Fruit fly (Drosophila melanogaster) whole organism, embryonic: ENCODE data around the gene Stim.

Source experiments
- Abd-B ChIP-seq: fragments of 200-800 bp; sonication (Bioruptor generic); optimal IDR thresholded peaks from 2 replicates; lab custom pipeline; 2018; ENCODE audit warnings: missing biosample characterization, mild to moderate bottlenecking, missing genetic modification characterization, moderate library complexity
- BEAF-32 ChIP-seq: fragments of 200-800 bp; sonication (Bioruptor generic); optimal IDR thresholded peaks from 3 replicates; lab custom pipeline; 2017; ENCODE audit warnings: missing biosample characterization, missing genetic modification characterization, mild to moderate bottlenecking, moderate library complexity, missing genetic modification reagents
- CG11085 ChIP-seq: fragments of 200-800 bp; sonication (Bioruptor generic); IDR thresholded peaks from 2 replicates; pipeline ENCODE4 v1.3.6; 2022; ENCODE audit warnings: missing biosample characterization, missing genetic modification characterization
- CG11560 ChIP-seq: fragments of 200-800 bp; sonication (Bioruptor generic); IDR thresholded peaks from 3 replicates; pipeline ENCODE4 v1.3.6; 2022; ENCODE audit warnings: missing biosample characterization, missing genetic modification characterization
- CG12391 ChIP-seq: fragments of 200-800 bp; sonication (Bioruptor generic); optimal IDR thresholded peaks from 3 replicates; lab custom pipeline; 2018; ENCODE audit warnings: missing biosample characterization, mild to moderate bottlenecking, missing genetic modification characterization, moderate library complexity
- CG14014 ChIP-seq: fragments of 200-800 bp; sonication (Bioruptor generic); IDR thresholded peaks from 2 replicates; pipeline ENCODE4 v1.3.6; 2022; ENCODE audit warnings: missing biosample characterization, missing genetic modification characterization
- CG14050 ChIP-seq: fragments of 200-800 bp; sonication (Bioruptor generic); IDR thresholded peaks from 3 replicates; pipeline ENCODE4 v1.3.6; 2022; ENCODE audit warnings: missing biosample characterization, missing genetic modification characterization
- CG14710 ChIP-seq: fragments of 200-800 bp; sonication (Bioruptor generic); optimal IDR thresholded peaks from 3 replicates; lab custom pipeline; 2019; ENCODE audit warnings: missing biosample characterization, mild to moderate bottlenecking, missing genetic modification characterization, moderate library complexity
- CG14860 ChIP-seq: fragments of 200-800 bp; sonication (Bioruptor generic); IDR thresholded peaks from 3 replicates; pipeline ENCODE4 v1.3.6; 2022; ENCODE audit warnings: missing biosample characterization, missing genetic modification characterization; ENCODE audit not compliant: partially characterized antibody
- CG15696 ChIP-seq: fragments of 200-800 bp; sonication (Bioruptor generic); optimal IDR thresholded peaks from 2 replicates; lab custom pipeline; 2019; ENCODE audit warnings: missing biosample characterization, mild to moderate bottlenecking, missing genetic modification characterization, moderate library complexity
- CG17385 ChIP-seq: fragments of 200-800 bp; sonication (Bioruptor generic); optimal IDR thresholded peaks from 3 replicates; lab custom pipeline; 2018; ENCODE audit warnings: missing biosample characterization, mild to moderate bottlenecking, missing genetic modification characterization
- CG18764 ChIP-seq: fragments of 200-800 bp; sonication (Bioruptor generic); optimal IDR thresholded peaks from 3 replicates; lab custom pipeline; 2016; ENCODE audit warnings: missing biosample characterization, missing genetic modification characterization
- CG2120 ChIP-seq: fragments of 200-800 bp; sonication (Bioruptor generic); optimal IDR thresholded peaks from 3 replicates; lab custom pipeline; 2016; ENCODE audit warnings: missing biosample characterization, missing genetic modification characterization
- CG2202 ChIP-seq: fragments of 200-800 bp; sonication (Bioruptor generic); optimal IDR thresholded peaks from 2 replicates; lab custom pipeline; 2018; ENCODE audit warnings: missing biosample characterization, mild to moderate bottlenecking, missing genetic modification characterization
- CG30403 ChIP-seq: fragments of 200-800 bp; sonication (Bioruptor generic); optimal IDR thresholded peaks from 3 replicates; lab custom pipeline; 2016; ENCODE audit warnings: missing biosample characterization, missing genetic modification characterization
- CG4730 ChIP-seq: fragments of 200-800 bp; sonication (Bioruptor generic); IDR thresholded peaks from 2 replicates; pipeline ENCODE4 v1.3.6; 2022; ENCODE audit warnings: missing biosample characterization, missing genetic modification characterization
- CG5245 ChIP-seq: fragments of 200-800 bp; sonication (Bioruptor generic); optimal IDR thresholded peaks from 3 replicates; lab custom pipeline; 2016; ENCODE audit warnings: missing biosample characterization, missing genetic modification characterization
- CG7963 ChIP-seq: fragments of 200-800 bp; sonication (Bioruptor generic); IDR thresholded peaks from 3 replicates; pipeline ENCODE4 v1.3.6; 2022; ENCODE audit warnings: missing biosample characterization, missing genetic modification characterization; ENCODE audit not compliant: partially characterized antibody
- CG8944 ChIP-seq: fragments of 200-800 bp; sonication (Bioruptor generic); optimal IDR thresholded peaks from 3 replicates; lab custom pipeline; 2016; ENCODE audit warnings: missing biosample characterization, missing genetic modification characterization
- Dbx ChIP-seq: fragments of 200-800 bp; sonication (Bioruptor generic); IDR thresholded peaks from 3 replicates; pipeline ENCODE4 v1.3.6; 2022; ENCODE audit warnings: missing biosample characterization, missing genetic modification characterization
- Dll ChIP-seq: fragments of 200-800 bp; sonication (Bioruptor generic); IDR thresholded peaks from 4 replicates; pipeline ENCODE4 v1.3.6; 2022; ENCODE audit warnings: missing biosample characterization, missing genetic modification characterization; ENCODE audit not compliant: partially characterized antibody
- Elba2 ChIP-seq: fragments of 200-800 bp; sonication (Bioruptor generic); optimal IDR thresholded peaks from 3 replicates; lab custom pipeline; 2016; ENCODE audit warnings: missing biosample characterization, missing genetic modification characterization
- H2.0 ChIP-seq: fragments of 200-800 bp; sonication (Bioruptor generic); IDR thresholded peaks from 2 replicates; pipeline ENCODE4 v1.3.6; 2022; ENCODE audit warnings: missing biosample characterization, missing genetic modification characterization
- Med ChIP-seq: fragments of 200-800 bp; sonication (Bioruptor generic); peaks from one replicate; lab custom pipeline; 2016; ENCODE audit warnings: missing biosample characterization, missing genetic modification characterization, mild to moderate bottlenecking, inconsistent platforms, moderate library complexity
- Nf-YA ChIP-seq: fragments of 200-800 bp; sonication (Bioruptor generic); IDR thresholded peaks from 2 replicates; pipeline ENCODE4 v1.3.6; 2022; ENCODE audit warnings: missing biosample characterization, missing genetic modification characterization
- Pdp1 ChIP-seq, 2 experiments: fragments of 200-800 bp; sonication (Bioruptor generic); optimal IDR thresholded peaks; 3 replicates each; lab custom pipeline; 2016; ENCODE audit warnings: missing biosample characterization in 2 of 2, missing genetic modification characterization in 2 of 2, mild to moderate bottlenecking in 1 of 2, moderate library complexity in 1 of 2
- Sox102F ChIP-seq: fragments of 200-800 bp; sonication (Bioruptor generic); optimal IDR thresholded peaks from 2 replicates; lab custom pipeline; 2018; ENCODE audit warnings: missing biosample characterization, mild to moderate bottlenecking, missing genetic modification characterization, moderate library complexity
- Sry-δ ChIP-seq: fragments of 200-800 bp; sonication (Bioruptor generic); optimal IDR thresholded peaks from 2 replicates; lab custom pipeline; 2016; ENCODE audit warnings: missing biosample characterization, missing genetic modification characterization
- Xrp1 ChIP-seq: fragments of 200-800 bp; sonication (Bioruptor generic); IDR thresholded peaks from 2 replicates; pipeline ENCODE4 v1.3.6; 2022; ENCODE audit warnings: missing biosample characterization, missing genetic modification characterization
- dm ChIP-seq: fragments of 200-800 bp; sonication (Bioruptor generic); optimal IDR thresholded peaks from 3 replicates; lab custom pipeline; 2016; ENCODE audit warnings: missing biosample characterization, missing genetic modification characterization
- dysf ChIP-seq: fragments of 200-800 bp; sonication (Bioruptor generic); IDR thresholded peaks from 3 replicates; pipeline ENCODE4 v1.3.6; 2022; ENCODE audit warnings: missing biosample characterization, missing genetic modification characterization
- grau ChIP-seq: fragments of 200-800 bp; optimal IDR thresholded peaks from 3 replicates; lab custom pipeline; 2019; ENCODE audit warnings: missing biosample characterization, mild to moderate bottlenecking, missing genetic modification characterization, moderate library complexity
- ken ChIP-seq: fragments of 200-800 bp; sonication (Bioruptor generic); IDR thresholded peaks from 3 replicates; pipeline ENCODE4 v1.3.6; 2022; ENCODE audit warnings: missing biosample characterization, missing genetic modification characterization
- mam ChIP-seq: fragments of 200-800 bp; sonication (Bioruptor generic); optimal IDR thresholded peaks from 3 replicates; lab custom pipeline; 2016; ENCODE audit warnings: missing biosample characterization, missing genetic modification characterization
- mld ChIP-seq: fragments of 200-800 bp; sonication (Bioruptor generic); IDR thresholded peaks from 3 replicates; pipeline ENCODE4 v1.3.6; 2022; ENCODE audit warnings: missing biosample characterization, missing genetic modification characterization; ENCODE audit not compliant: partially characterized antibody
- oc ChIP-seq: fragments of 200-800 bp; sonication (Bioruptor generic); optimal IDR thresholded peaks from 2 replicates; lab custom pipeline; 2018; ENCODE audit warnings: missing biosample characterization, mild to moderate bottlenecking, missing genetic modification characterization, moderate library complexity
- pzg ChIP-seq: fragments of 200-800 bp; sonication (Bioruptor generic); optimal IDR thresholded peaks from 3 replicates; lab custom pipeline; 2018; ENCODE audit warnings: missing biosample characterization, mild to moderate bottlenecking, missing genetic modification characterization, moderate library complexity
- ranshi ChIP-seq: fragments of 200-800 bp; sonication (Bioruptor generic); IDR thresholded peaks from 2 replicates; pipeline ENCODE4 v1.3.6; 2022; ENCODE audit warnings: missing biosample characterization, missing genetic modification characterization
- shn ChIP-seq: fragments of 200-800 bp; sonication (Bioruptor generic); optimal IDR thresholded peaks from 3 replicates; lab custom pipeline; 2016; ENCODE audit warnings: missing biosample characterization, missing genetic modification characterization
- stc ChIP-seq: fragments of 200-800 bp; sonication (Bioruptor generic); IDR thresholded peaks from 2 replicates; pipeline ENCODE4 v1.3.6; 2022; ENCODE audit warnings: missing biosample characterization, missing genetic modification characterization
- tgo ChIP-seq: fragments of 200-800 bp; sonication (Bioruptor generic); IDR thresholded peaks from 3 replicates; pipeline ENCODE4 v1.3.6; 2022; ENCODE audit warnings: missing biosample characterization, missing genetic modification characterization
- tin ChIP-seq: fragments of 200-800 bp; sonication (Bioruptor generic); optimal IDR thresholded peaks from 3 replicates; lab custom pipeline; 2016; ENCODE audit warnings: missing biosample characterization, missing genetic modification characterization
- tna ChIP-seq: fragments of 200-800 bp; sonication (Bioruptor generic); IDR thresholded peaks from 2 replicates; pipeline ENCODE4 v1.3.6; 2022; ENCODE audit warnings: missing biosample characterization, missing genetic modification characterization; ENCODE audit not compliant: partially characterized antibody
- tup ChIP-seq: fragments of 200-800 bp; sonication (Bioruptor generic); optimal IDR thresholded peaks from 2 replicates; lab custom pipeline; 2016; ENCODE audit warnings: missing biosample characterization, mild to moderate bottlenecking, missing genetic modification characterization, moderate library complexity
- vnd ChIP-seq: fragments of 200-800 bp; sonication (Bioruptor generic); IDR thresholded peaks from 3 replicates; pipeline ENCODE4 v1.3.6; 2022; ENCODE audit warnings: missing biosample characterization, missing genetic modification characterization; ENCODE audit not compliant: partially characterized antibody
- zen ChIP-seq: fragments of 200-800 bp; sonication (Bioruptor generic); optimal IDR thresholded peaks from 3 replicates; lab custom pipeline; 2018; ENCODE audit warnings: missing biosample characterization, mild to moderate bottlenecking, missing genetic modification characterization, moderate library complexity
- zen2 ChIP-seq: fragments of 200-800 bp; sonication (Bioruptor generic); IDR thresholded peaks from 3 replicates; pipeline ENCODE4 v1.3.6; 2022; ENCODE audit warnings: missing biosample characterization, missing genetic modification characterization; ENCODE audit not compliant: partially characterized antibody

Gene Stim

DNA sequence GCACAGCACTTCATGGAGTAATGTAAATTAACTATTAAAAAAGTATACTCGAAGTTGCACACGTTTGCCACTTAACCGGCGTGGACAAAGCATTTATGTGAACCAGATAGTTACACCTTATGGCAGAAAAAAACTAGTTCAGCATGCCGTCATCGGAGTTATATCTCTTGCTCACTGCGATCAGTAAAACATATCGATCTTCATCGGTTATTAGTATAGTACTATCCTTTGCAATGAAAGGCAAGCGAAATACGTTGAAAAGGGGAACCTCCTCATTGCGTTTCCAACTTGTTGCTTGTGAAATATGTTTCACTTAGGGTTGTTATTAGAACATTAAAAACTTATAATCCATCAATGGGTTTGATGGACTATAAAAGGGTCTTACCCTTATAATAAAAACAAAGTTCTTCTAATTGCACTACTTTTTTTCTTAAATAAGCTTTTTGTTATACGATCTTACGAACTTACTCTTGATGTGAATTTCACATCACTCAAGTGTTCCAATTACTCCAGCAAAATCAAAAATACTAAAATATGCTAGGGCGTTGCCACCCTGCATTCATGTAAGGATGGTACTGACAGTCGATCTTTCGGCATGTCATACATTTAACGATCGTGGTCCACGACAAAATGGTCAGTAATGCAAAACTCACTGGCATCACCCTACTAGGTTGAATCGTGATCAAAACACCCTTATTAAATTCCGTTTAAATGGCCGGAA is 30.5 kb downstream of the Stim start, which contains the start of gene CycD (continued):
- TF ChIP-seq stc: no peak
- no peak for TF ChIP-seq CG14050 (GFP tag; lab: Robert Waterston, UW)
- TF ChIP-seq Sox102F (GFP tag; lab: Kevin White, UChicago): no peak
- peak; percentile 32 for TF ChIP-seq CG30403 (GFP tag; lab: Kevin White, UChicago)
- TF ChIP-seq dm (GFP tag; lab: Kevin White, UChicago): peak; percentile 5
- peak; percentile 34; the same call in 1 of the 2 replicates for TF ChIP-seq Xrp1
- peak; percentile 27 for TF ChIP-seq shn (GFP tag; lab: Kevin White, UChicago)
- peak; percentile 53 for TF ChIP-seq CG14710 (tag; lab: Kevin White, UChicago)
- TF ChIP-seq Dll (GFP tag; lab: Robert Waterston, UW): 0 out of 4 replicates have a peak, but pooled peaks have one; percentile 11
- TF ChIP-seq Abd-B (GFP tag; lab: Kevin White, UChicago): peak; percentile 88
- peak; percentile 25 for TF ChIP-seq CG12391 (tag; lab: Kevin White, UChicago)
- no peak for TF ChIP-seq CG17385 (GFP tag; lab: Kevin White, UChicago)
- peak; percentile 36; the same call in 1 of the 3 replicates for TF ChIP-seq vnd (GFP tag; lab: Robert Waterston, UW)
- no peak for TF ChIP-seq CG4730 (GFP tag; lab: Robert Waterston, UW)
- peak; percentile 23; the same call in 1 of the 2 replicates for TF ChIP-seq H2.0
- peak; percentile 68; the same call in 2 of the 3 replicates for TF ChIP-seq Dbx (GFP tag; lab: Robert Waterston, UW)
- no peak for TF ChIP-seq oc (tag; lab: Kevin White, UChicago)
- peak; percentile 69 for TF ChIP-seq CG7963 (GFP tag; lab: Robert Waterston, UW)
- TF ChIP-seq CG11560 (tag; lab: Robert Waterston, UW): no peak
- peak; percentile 76 for TF ChIP-seq CG15696 (tag; lab: Kevin White, UChicago)
- no peak for TF ChIP-seq CG11085 (GFP tag; lab: Robert Waterston, UW)
- peak; percentile 4 to 37 for TF ChIP-seq Pdp1 (GFP tag; optimal IDR thresholded peaks at IDR 0.05; lab: Kevin White, UChicago)
- peak; percentile 17; the same call in 1 of the 3 replicates for TF ChIP-seq tgo (GFP tag; lab: Robert Waterston, UW)
- TF ChIP-seq tna (GFP tag; lab: Robert Waterston, UW): 0 out of 2 replicates have a peak, but pooled peaks have one; percentile 35
- no peak for TF ChIP-seq Nf-YA (GFP tag; lab: Robert Waterston, UW)
- TF ChIP-seq ranshi (GFP tag; lab: Robert Waterston, UW): no peak
- no peak for TF ChIP-seq zen2 (GFP tag; lab: Robert Waterston, UW)
- TF ChIP-seq CG14860 (GFP tag; lab: Robert Waterston, UW): 0 out of 3 replicates have a peak, but pooled peaks have one; percentile 20
- TF ChIP-seq zen (tag; lab: Kevin White, UChicago): peak; percentile 71
- peak; percentile 8 for TF ChIP-seq CG8944
- peak; percentile 69 for TF ChIP-seq BEAF-32 (GFP tag; lab: Kevin White, UChicago)
- peak; percentile 81 for TF ChIP-seq Med (GFP tag; lab: Kevin White, UChicago)
- TF ChIP-seq dysf (GFP tag; lab: Robert Waterston, UW): peak; percentile 66; the same call in 2 of the 3 replicates
- peak; percentile 26 for TF ChIP-seq tin (GFP tag; lab: Kevin White, UChicago)
- no peak for TF ChIP-seq grau (tag; lab: Kevin White, UChicago)
- no peak for TF ChIP-seq Elba2 (GFP tag; lab: Kevin White, UChicago)
- peak; percentile 77 for TF ChIP-seq CG18764 (GFP tag; lab: Kevin White, UChicago)
- 0 out of 3 replicates have a peak, but pooled peaks have one; percentile 16 for TF ChIP-seq mld
- TF ChIP-seq tup (GFP tag; lab: Kevin White, UChicago): no peak
- TF ChIP-seq CG5245 (GFP tag; lab: Kevin White, UChicago): no peak
- TF ChIP-seq CG14014 (GFP tag; lab: Robert Waterston, UW): 0 out of 2 replicates have a peak, but pooled peaks have one; percentile 5
- TF ChIP-seq CG2120: peak; percentile 14
- peak; percentile 44 for TF ChIP-seq mam (GFP tag; lab: Kevin White, UChicago)
- peak; percentile 58 for TF ChIP-seq pzg
- TF ChIP-seq CG2202 (tag; lab: Kevin White, UChicago): no peak
- peak; percentile 79; the same call in 2 of the 3 replicates for TF ChIP-seq ken
- TF ChIP-seq Sry-δ (GFP tag; lab: Kevin White, UChicago): peak; percentile 76
